Fruit fly (Drosophila melanogaster): ENCODE data around the gene CG42655.

CG42655 gene

dm6 chr3L:19924771-19925304, 28.7 kb downstream of the CG42655 start, which contains the start of gene Grasp65 (continued):
- TF ChIP-seq bsh (GFP tag; optimal IDR thresholded peaks at IDR 0.05) (no peak), CG18262 (tag; optimal IDR thresholded peaks at IDR 0.05) (peak; percentile 38), CG12659 (GFP tag; optimal IDR thresholded peaks at IDR 0.05) (peak; percentile 39), fru (optimal IDR thresholded peaks at IDR 0.05) (no peak), CG6175 (GFP tag; IDR thresholded peaks at IDR 0.05) (no peak), ind (GFP tag; optimal IDR thresholded peaks at IDR 0.05) (no peak), ken (GFP tag; IDR thresholded peaks at IDR 0.05) (no peak), CG13424 (tag; optimal IDR thresholded peaks at IDR 0.05) (peak; percentile 17), Meics (GFP tag; optimal IDR thresholded peaks at IDR 0.05) (peak; percentile 14), CG4730 (GFP tag; IDR thresholded peaks at IDR 0.05) (no peak), fd3F (GFP tag; optimal IDR thresholded peaks at IDR 0.05) (no peak), CG15514 (GFP tag; optimal IDR thresholded peaks at IDR 0.05) (peak; percentile 39), CG2129 (GFP tag; IDR thresholded peaks at IDR 0.05; ENCODE audit: partially characterized antibody) (no peak), ase (GFP tag; IDR thresholded peaks at IDR 0.05) (no peak), Med (GFP tag) (peak; percentile 61), Aef1 (GFP tag; IDR thresholded peaks at IDR 0.05) (no peak), psq (GFP tag; optimal IDR thresholded peaks at IDR 0.05) (no peak), HLH54F (GFP tag; optimal IDR thresholded peaks at IDR 0.05) (no peak), eyg (GFP tag; optimal IDR thresholded peaks at IDR 0.05) (no peak), CG32772 (GFP tag; IDR thresholded peaks at IDR 0.05) (0 out of 2 replicates have a peak, but pooled peaks have one; percentile 29), bbx (GFP tag; IDR thresholded peaks at IDR 0.05; ENCODE audit: partially characterized antibody) (peak; percentile 40; the same call in 1 of the 2 replicates), Rfx (GFP tag; IDR thresholded peaks at IDR 0.05) (peak; percentile 7; the same call in 1 of the 2 replicates), CG34422 (GFP tag; IDR thresholded peaks at IDR 0.05) (0 out of 3 replicates have a peak, but pooled peaks have one; percentile 12), Fer1 (GFP tag; optimal IDR thresholded peaks at IDR 0.05) (peak; percentile 18), crp (GFP tag; optimal IDR thresholded peaks at IDR 0.05) (peak; percentile 15 to 91), trem (tag; optimal IDR thresholded peaks at IDR 0.05) (peak; percentile 18), CG17361 (GFP tag; IDR thresholded peaks at IDR 0.05) (peak; percentile 42; the same call in 1 of the 3 replicates), CG11695 (GFP tag; IDR thresholded peaks at IDR 0.05) (no peak), mld (GFP tag; IDR thresholded peaks at IDR 0.05; ENCODE audit: partially characterized antibody) (no peak), CG10147 (GFP tag; optimal IDR thresholded peaks at IDR 0.05) (peak; percentile 28), Drgx (GFP tag; IDR thresholded peaks at IDR 0.05) (no peak), abd-A (tag; optimal IDR thresholded peaks at IDR 0.05) (no peak), Kr (GFP tag; optimal IDR thresholded peaks at IDR 0.05) (no peak), zfh1 (GFP tag; IDR thresholded peaks at IDR 0.05) (no peak), phol (tag; optimal IDR thresholded peaks at IDR 0.05) (peak; percentile 29), Scr (GFP tag; IDR thresholded peaks at IDR 0.05; ENCODE audit: partially characterized antibody) (no peak), BEAF-32 (GFP tag; optimal IDR thresholded peaks at IDR 0.05) (peak; percentile 5), CkIIα-i1 (GFP tag; IDR thresholded peaks at IDR 0.05) (no peak), CG9932 (GFP tag; IDR thresholded peaks at IDR 0.05) (0 out of 2 replicates have a peak, but pooled peaks have one; percentile 11), Deaf1 (tag; optimal IDR thresholded peaks at IDR 0.05) (no peak), dpn (GFP tag; optimal IDR thresholded peaks at IDR 0.05) (no peak), Vsx1 (GFP tag; optimal IDR thresholded peaks at IDR 0.05) (no peak), row (GFP tag; IDR thresholded peaks at IDR 0.05) (peak; percentile 61), ato (GFP tag; IDR thresholded peaks at IDR 0.05; ENCODE audit: partially characterized antibody) (0 out of 2 replicates have a peak, but pooled peaks have one; percentile 26), Dref (GFP tag; IDR thresholded peaks at IDR 0.05) (no peak), CG13775 (GFP tag; optimal IDR thresholded peaks at IDR 0.05) (no peak), CG17829 (tag; optimal IDR thresholded peaks at IDR 0.05) (peak; percentile 30), wek (GFP tag; optimal IDR thresholded peaks at IDR 0.05) (peak; percentile 96), grau (tag; optimal IDR thresholded peaks at IDR 0.05) (peak; percentile 89), dmrt99B (tag; optimal IDR thresholded peaks at IDR 0.05) (no peak)
